Fruit fly (Drosophila melanogaster): ENCODE results near the gene CG3349.

dm6 chr3L:15031773-15032172, 52.4 kb downstream of the CG3349 start:
- no peak for TF ChIP-seq Myc (optimal IDR thresholded peaks at IDR 0.05)
- TF ChIP-seq Hr78 (GFP tag; optimal IDR thresholded peaks at IDR 0.05), result no peak
- TF ChIP-seq rgr (GFP tag; optimal IDR thresholded peaks at IDR 0.05), result no peak
- TF ChIP-seq Dfd (GFP tag; optimal IDR thresholded peaks at IDR 0.05), result peak; percentile 3
- TF ChIP-seq Abd-B (GFP tag; optimal IDR thresholded peaks at IDR 0.05), result no peak
- TF ChIP-seq dl (GFP tag; optimal IDR thresholded peaks at IDR 0.05; ENCODE audit: insufficient read depth in 1 of 2, partially characterized antibody in 2 of 2), result no peak
